Worm (Caenorhabditis elegans) whole organism, L3 larva: Measurements from ENCODE around the gene ZK616.3.

Experiments used
- R02D3.7 ChIP-seq: fragments of 150-350 bp; optimal IDR thresholded peaks from 2 replicates; lab custom pipeline; 2014; ENCODE audit warnings: missing biosample characterization, missing genetic modification characterization
- aly-2 ChIP-seq: fragments of 150-350 bp; optimal IDR thresholded peaks from 2 replicates; lab custom pipeline; 2014; ENCODE audit warnings: missing biosample characterization, missing genetic modification characterization
- ama-1 ChIP-seq: fragments of 150-350 bp; optimal IDR thresholded peaks from 2 replicates; lab custom pipeline; 2018
- ceh-16 ChIP-seq: sonication (generic microtip); optimal IDR thresholded peaks from 2 replicates; lab custom pipeline; 2017; ENCODE audit warnings: missing biosample characterization, missing genetic modification characterization
- ceh-28 ChIP-seq: fragments of 150-350 bp; optimal IDR thresholded peaks from 2 replicates; lab custom pipeline; 2014; ENCODE audit warnings: missing biosample characterization, missing genetic modification reagents, missing genetic modification characterization
- ceh-82 ChIP-seq: fragments of 150-350 bp; optimal IDR thresholded peaks from 2 replicates; lab custom pipeline; 2014; ENCODE audit warnings: missing biosample characterization, missing genetic modification characterization
- daf-12 ChIP-seq: fragments of 150-350 bp; optimal IDR thresholded peaks from 2 replicates; lab custom pipeline; 2014; ENCODE audit warnings: missing biosample characterization, missing genetic modification reagents, missing genetic modification characterization
- egl-27 ChIP-seq: sonication (generic microtip); optimal IDR thresholded peaks from 4 replicates; lab custom pipeline; 2017; ENCODE audit warnings: missing biosample characterization, missing genetic modification reagents, missing genetic modification characterization
- egl-5 ChIP-seq: fragments of 150-350 bp; optimal IDR thresholded peaks from 2 replicates; lab custom pipeline; 2017; ENCODE audit warnings: missing biosample characterization, missing genetic modification reagents, missing genetic modification characterization, inconsistent platforms
- elt-2 ChIP-seq: sonication (generic microtip); optimal IDR thresholded peaks from 2 replicates; lab custom pipeline; 2016; ENCODE audit warnings: missing genetic modification reagents, mild to moderate bottlenecking, missing genetic modification characterization, missing compliant biosample characterization
- elt-3 ChIP-seq, 3 experiments: fragments of 150-350 bp in 1 of 3; sonication (generic microtip) in 2 of 3; optimal IDR thresholded peaks; 2 replicates in 2 of 3; 4 replicates in 1 of 3; lab custom pipeline; 2014 to 2017; ENCODE audit warnings: missing biosample characterization in 3 of 3, missing genetic modification characterization in 3 of 3
- eor-1 ChIP-seq, 2 experiments: fragments of 150-350 bp; optimal IDR thresholded peaks; 2 replicates each; lab custom pipeline; 2014 to 2018; ENCODE audit warnings: missing biosample characterization in 2 of 2, missing genetic modification characterization in 2 of 2
- fkh-10 ChIP-seq: sonication (generic microtip); optimal IDR thresholded peaks from 2 replicates; lab custom pipeline; 2017; ENCODE audit warnings: missing biosample characterization, missing genetic modification reagents, missing genetic modification characterization
- fkh-2 ChIP-seq: fragments of 150-350 bp; optimal IDR thresholded peaks from 2 replicates; lab custom pipeline; 2014; ENCODE audit warnings: missing biosample characterization, missing genetic modification reagents, missing genetic modification characterization
- fos-1 ChIP-seq: fragments of 150-350 bp; optimal IDR thresholded peaks from 2 replicates; lab custom pipeline; 2014; ENCODE audit warnings: missing biosample characterization, missing genetic modification characterization
- hmg-11 ChIP-seq: sonication (generic microtip); optimal IDR thresholded peaks from 2 replicates; lab custom pipeline; 2016; ENCODE audit warnings: missing genetic modification characterization, missing compliant biosample characterization
- jun-1 ChIP-seq: fragments of 150-350 bp; optimal IDR thresholded peaks from 2 replicates; lab custom pipeline; 2014; ENCODE audit warnings: missing biosample characterization, missing genetic modification reagents, missing genetic modification characterization
- lin-15B ChIP-seq: fragments of 150-350 bp; optimal IDR thresholded peaks from 2 replicates; lab custom pipeline; 2014; ENCODE audit warnings: missing biosample characterization, missing genetic modification characterization
- lin-39 ChIP-seq: fragments of 150-350 bp; optimal IDR thresholded peaks from 2 replicates; lab custom pipeline; 2018; ENCODE audit warnings: missing biosample characterization, missing genetic modification reagents, missing genetic modification characterization
- lsy-12 ChIP-seq: sonication (generic microtip); optimal IDR thresholded peaks from 2 replicates; lab custom pipeline; 2016; ENCODE audit warnings: mild to moderate bottlenecking, missing genetic modification characterization, missing compliant biosample characterization
- mdl-1 ChIP-seq: fragments of 150-350 bp; optimal IDR thresholded peaks from 2 replicates; lab custom pipeline; 2014; ENCODE audit warnings: missing biosample characterization, missing genetic modification characterization
- mml-1 ChIP-seq: fragments of 150-350 bp; sonication (generic microtip); optimal IDR thresholded peaks from 3 replicates; lab custom pipeline; 2014; ENCODE audit warnings: missing biosample characterization, missing genetic modification characterization
- nfya-1 ChIP-seq: sonication (generic microtip); optimal IDR thresholded peaks from 2 replicates; lab custom pipeline; 2017; ENCODE audit warnings: missing genetic modification characterization, mild to moderate bottlenecking, missing compliant biosample characterization, antibody characterized with exemption, moderate library complexity; ENCODE audit not compliant: insufficient read depth
- nhr-11 ChIP-seq: fragments of 150-350 bp; optimal IDR thresholded peaks from 2 replicates; lab custom pipeline; 2014; ENCODE audit warnings: missing biosample characterization, missing genetic modification characterization
- nhr-12 ChIP-seq: fragments of 150-350 bp; optimal IDR thresholded peaks from 2 replicates; lab custom pipeline; 2014; ENCODE audit warnings: missing biosample characterization, missing genetic modification characterization
- nhr-23 ChIP-seq: fragments of 150-350 bp; optimal IDR thresholded peaks from 2 replicates; lab custom pipeline; 2014; ENCODE audit warnings: missing biosample characterization, missing genetic modification reagents, missing genetic modification characterization
- nhr-25 ChIP-seq: sonication (generic microtip); optimal IDR thresholded peaks from 2 replicates; lab custom pipeline; 2017; ENCODE audit warnings: missing biosample characterization, missing genetic modification characterization
- nhr-28 ChIP-seq: fragments of 150-350 bp; optimal IDR thresholded peaks from 2 replicates; lab custom pipeline; 2014; ENCODE audit warnings: missing biosample characterization, missing genetic modification characterization
- nhr-43 ChIP-seq: sonication (generic microtip); optimal IDR thresholded peaks from 2 replicates; lab custom pipeline; 2016; ENCODE audit warnings: mild to moderate bottlenecking, missing genetic modification characterization, missing compliant biosample characterization; ENCODE audit not compliant: poor library complexity, severe bottlenecking
- nhr-76 ChIP-seq: fragments of 150-350 bp; sonication (generic microtip); optimal IDR thresholded peaks from 5 replicates; lab custom pipeline; 2014; ENCODE audit warnings: missing biosample characterization, missing genetic modification characterization
- nhr-77 ChIP-seq: fragments of 150-350 bp; optimal IDR thresholded peaks from 2 replicates; lab custom pipeline; 2014; ENCODE audit warnings: missing biosample characterization, missing genetic modification characterization
- pha-4 ChIP-seq: fragments of 150-350 bp; optimal IDR thresholded peaks from 2 replicates; lab custom pipeline; 2014; ENCODE audit warnings: missing biosample characterization, missing genetic modification reagents, missing genetic modification characterization
- pqm-1 ChIP-seq: fragments of 150-350 bp; optimal IDR thresholded peaks from 2 replicates; lab custom pipeline; 2017; ENCODE audit warnings: missing biosample characterization, missing genetic modification characterization, inconsistent platforms
- sea-2 ChIP-seq: fragments of 150-350 bp; sonication (generic microtip); optimal IDR thresholded peaks from 4 replicates; lab custom pipeline; 2014; ENCODE audit warnings: missing biosample characterization, missing genetic modification reagents, missing genetic modification characterization
- skn-1 ChIP-seq: fragments of 150-350 bp; optimal IDR thresholded peaks from 2 replicates; lab custom pipeline; 2014; ENCODE audit warnings: missing biosample characterization, missing genetic modification characterization
- snpc-4 ChIP-seq: fragments of 150-350 bp; optimal IDR thresholded peaks from 2 replicates; lab custom pipeline; 2014; ENCODE audit warnings: missing biosample characterization, missing genetic modification characterization
- tbx-2 ChIP-seq: sonication (generic microtip); optimal IDR thresholded peaks from 2 replicates; lab custom pipeline; 2016; ENCODE audit warnings: mild to moderate bottlenecking, missing genetic modification characterization, missing compliant biosample characterization
- unc-39 ChIP-seq: sonication (generic microtip); optimal IDR thresholded peaks from 4 replicates; lab custom pipeline; 2017; ENCODE audit warnings: missing biosample characterization, missing genetic modification characterization
- unc-62 ChIP-seq: fragments of 150-350 bp; sonication (generic microtip); optimal IDR thresholded peaks from 4 replicates; lab custom pipeline; 2014; ENCODE audit warnings: missing biosample characterization, missing genetic modification reagents, missing genetic modification characterization
- zag-1 ChIP-seq: fragments of 150-350 bp; optimal IDR thresholded peaks from 2 replicates; lab custom pipeline; 2014; ENCODE audit warnings: missing biosample characterization, missing genetic modification characterization
- ztf-11 ChIP-seq: fragments of 150-350 bp; optimal IDR thresholded peaks from 2 replicates; lab custom pipeline; 2014; ENCODE audit warnings: missing biosample characterization, missing genetic modification characterization

Gene ZK616.3

DNA sequence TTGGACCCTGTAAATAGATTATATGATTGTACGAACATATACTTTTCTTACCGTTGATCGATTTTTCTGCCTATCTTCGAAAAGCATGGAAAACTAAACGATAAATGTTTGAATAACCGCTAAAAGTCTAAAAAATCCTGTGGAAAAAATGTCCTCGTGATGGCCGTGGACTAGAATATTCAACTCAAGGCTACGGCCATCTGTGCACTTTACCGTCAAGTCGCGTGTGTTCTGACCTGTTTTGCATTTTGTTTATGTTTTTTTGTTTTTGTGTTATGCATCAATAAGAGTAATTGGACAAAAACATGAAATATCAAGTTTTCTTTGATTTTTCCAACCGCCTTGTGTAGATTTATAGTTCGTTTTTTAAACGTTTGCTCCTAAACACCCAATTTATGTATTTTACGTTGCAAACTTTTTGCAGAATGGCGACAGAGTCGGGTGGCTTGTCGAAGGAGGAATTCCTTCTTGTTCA is 32.7 kb upstream of the ZK616.3 start, which contains the start of the genes hda-6 and F41H10.4:
Gene hda-6, minus strand, starts transcription at position 172 of the 475 bp plus-strand sequence.
Gene F41H10.4, plus strand, starts transcription at position 425 of the 475 bp plus-strand sequence.
- no peak for TF ChIP-seq nhr-11 (tag; lab: Kevin White, UChicago)
- no peak for TF ChIP-seq unc-39 (tag; lab: Kevin White, UChicago)
- TF ChIP-seq lin-15B (tag; lab: Kevin White, UChicago) = peak; percentile 93
- TF ChIP-seq sea-2 (GFP tag; lab: Kevin White, UChicago) = no peak
- TF ChIP-seq nhr-43 = peak; percentile 85
- TF ChIP-seq unc-62 (GFP tag; lab: Kevin White, UChicago) = no peak
- no peak for TF ChIP-seq mml-1 (tag; lab: Kevin White, UChicago)
- TF ChIP-seq skn-1 (tag; lab: Kevin White, UChicago) = peak; percentile 9
- peak; percentile 75 for TF ChIP-seq pha-4 (tag; lab: Kevin White, UChicago)
- TF ChIP-seq elt-2 (tag; lab: Kevin White, UChicago) = peak; percentile 28
- TF ChIP-seq daf-12 = no peak
- no peak for TF ChIP-seq fos-1 (tag; lab: Kevin White, UChicago)
- peak; percentile 92 for TF ChIP-seq snpc-4
- TF ChIP-seq ceh-16 = no peak
- no peak for TF ChIP-seq eor-1 (tag; optimal IDR thresholded peaks at IDR 0.05; lab: Kevin White, UChicago)
- no peak for TF ChIP-seq pqm-1 (tag; lab: Kevin White, UChicago)
- no peak for TF ChIP-seq elt-3 (tag; optimal IDR thresholded peaks at IDR 0.05; lab: Kevin White, UChicago)
- TF ChIP-seq egl-5 (tag; lab: Kevin White, UChicago) = peak; percentile 73
- no peak for TF ChIP-seq nhr-76
- TF ChIP-seq nhr-25 (tag; lab: Kevin White, UChicago) = peak; percentile 97
- no peak for TF ChIP-seq ztf-11
- TF ChIP-seq ceh-82 (tag; lab: Kevin White, UChicago) = no peak
- TF ChIP-seq zag-1 = no peak
- no peak for TF ChIP-seq hmg-11 (tag; lab: Kevin White, UChicago)
- no peak for TF ChIP-seq fkh-10 (GFP tag; lab: Kevin White, UChicago)
- TF ChIP-seq lin-39 (tag; lab: Kevin White, UChicago) = peak; percentile 33
- TF ChIP-seq ama-1 (lab: Kevin White, UChicago) = no peak
- no peak for TF ChIP-seq lsy-12 (tag; lab: Kevin White, UChicago)
- no peak for TF ChIP-seq aly-2 (tag; lab: Kevin White, UChicago)
- peak; percentile 75 for TF ChIP-seq nfya-1 (tag; lab: Kevin White, UChicago)
- TF ChIP-seq nhr-77 = no peak
- no peak for TF ChIP-seq nhr-12
- TF ChIP-seq nhr-23 (tag; lab: Kevin White, UChicago) = peak; percentile 75
- TF ChIP-seq tbx-2 (tag; lab: Kevin White, UChicago) = no peak
- TF ChIP-seq fkh-2 (tag; lab: Kevin White, UChicago) = no peak

DNA sequence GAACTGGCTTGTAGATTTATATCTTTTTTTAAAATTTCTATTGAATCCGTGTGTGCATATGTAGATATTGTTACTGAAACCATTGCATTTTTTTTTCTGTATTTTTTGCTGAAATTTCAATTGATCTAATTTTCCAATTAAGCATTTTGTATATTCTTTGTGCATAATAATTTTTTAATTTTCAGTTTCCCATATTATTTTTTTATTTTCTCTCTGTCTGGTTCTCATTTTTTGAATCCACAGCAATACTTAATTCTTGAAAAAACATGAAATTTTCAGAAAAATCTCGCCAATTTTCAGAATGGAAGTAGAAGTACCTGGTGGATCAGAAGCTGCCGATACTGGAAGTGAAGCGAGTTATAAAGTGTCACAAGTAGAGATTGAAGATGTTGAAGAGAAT is 30.3 kb upstream of the ZK616.3 start, which contains the start of gene sand-1:
Gene sand-1, plus strand, starts transcription at position 301 of the 400 bp plus-strand sequence.
- no peak for TF ChIP-seq ceh-28
- TF ChIP-seq jun-1 (tag; lab: Kevin White, UChicago) = no peak
- TF ChIP-seq fkh-2 (tag; lab: Kevin White, UChicago) = no peak
- no peak for TF ChIP-seq nhr-28 (tag; lab: Kevin White, UChicago)
- TF ChIP-seq R02D3.7 = no peak
- no peak for TF ChIP-seq nhr-25 (tag; lab: Kevin White, UChicago)
- no peak for TF ChIP-seq daf-12
- TF ChIP-seq fkh-10 (GFP tag; lab: Kevin White, UChicago) = no peak
- TF ChIP-seq egl-5 (tag; lab: Kevin White, UChicago) = no peak
- TF ChIP-seq mdl-1 (tag; lab: Kevin White, UChicago) = no peak

DNA sequence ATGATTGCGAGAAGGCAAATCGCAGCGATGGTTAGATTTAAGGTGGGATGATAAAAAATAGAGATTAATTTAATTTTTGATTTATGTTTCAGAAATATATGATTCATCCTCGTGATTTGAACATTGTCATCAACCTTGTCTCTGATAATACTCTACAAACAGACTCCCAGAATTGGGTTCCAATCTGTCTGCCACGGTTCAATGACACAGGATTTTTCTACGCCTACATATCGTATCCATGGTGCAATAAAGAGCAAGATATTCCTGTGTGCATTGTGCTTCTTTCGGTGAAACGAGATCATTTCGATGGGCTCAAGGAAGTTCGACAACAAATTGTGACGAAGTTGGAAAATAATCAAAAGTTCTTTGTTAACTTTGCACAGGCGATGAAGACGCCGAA is 29.0 kb upstream of the ZK616.3 start:
- no peak for TF ChIP-seq egl-27
- no peak for TF ChIP-seq egl-5 (tag; lab: Kevin White, UChicago)
- no peak for TF ChIP-seq ztf-11
- peak; percentile 50 for TF ChIP-seq ama-1 (lab: Kevin White, UChicago)
